Worm (Caenorhabditis elegans) whole organism, late embryonic: ENCODE results near the gene acs-18.

Experiments used
- F13H6.1 ChIP-seq: sonication (generic microtip); optimal IDR thresholded peaks from 2 replicates; lab custom pipeline; 2016; ENCODE audit warnings: missing genetic modification characterization, missing compliant biosample characterization
- ama-1 ChIP-seq: fragments of 150-350 bp; optimal IDR thresholded peaks from 2 replicates; lab custom pipeline; 2014
- ets-4 ChIP-seq: sonication (generic microtip); optimal IDR thresholded peaks from 2 replicates; lab custom pipeline; 2016; ENCODE audit warnings: missing genetic modification characterization, missing compliant biosample characterization
- hlh-30 ChIP-seq: sonication (generic microtip); optimal IDR thresholded peaks from 2 replicates; lab custom pipeline; 2017; ENCODE audit warnings: antibody characterized with exemption, missing genetic modification characterization, missing compliant biosample characterization; ENCODE audit not compliant: insufficient read depth
- lim-6 ChIP-seq: sonication (generic microtip); optimal IDR thresholded peaks from 2 replicates; lab custom pipeline; 2016; ENCODE audit warnings: missing genetic modification characterization, missing compliant biosample characterization
- nfya-1 ChIP-seq: sonication (generic microtip); optimal IDR thresholded peaks from 2 replicates; lab custom pipeline; 2017; ENCODE audit warnings: missing genetic modification characterization, mild to moderate bottlenecking, missing compliant biosample characterization, antibody characterized with exemption, moderate library complexity
- nhr-11 ChIP-seq: fragments of 150-350 bp; optimal IDR thresholded peaks from 2 replicates; lab custom pipeline; 2014; ENCODE audit warnings: missing biosample characterization, missing genetic modification characterization
- syd-9 ChIP-seq: sonication (generic microtip); optimal IDR thresholded peaks from 2 replicates; lab custom pipeline; 2016; ENCODE audit warnings: mild to moderate bottlenecking, missing genetic modification characterization, moderate library complexity, missing compliant biosample characterization

DNA sequence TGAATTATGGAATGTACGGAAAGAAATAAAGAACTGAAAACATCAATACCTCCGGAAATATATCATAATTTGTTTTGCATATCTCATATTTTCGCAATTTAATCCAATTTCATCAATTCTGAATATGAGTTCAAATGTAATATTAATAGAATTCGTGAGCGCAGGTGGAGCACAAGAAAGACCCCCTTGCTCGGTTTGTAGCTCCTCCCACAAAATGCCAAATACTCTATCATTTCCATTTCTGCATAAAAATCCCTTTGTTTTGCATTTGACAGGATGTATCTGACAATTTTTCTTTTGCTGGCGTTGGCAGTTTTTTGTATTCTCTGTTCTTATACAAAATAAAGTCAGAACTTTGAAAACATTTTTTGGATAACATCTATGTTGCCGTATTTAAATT lies 38.4 kb downstream of the acs-18 start:
- TF ChIP-seq F13H6.1 (tag; lab: Kevin White, UChicago) = no peak
- no peak for TF ChIP-seq nfya-1
- TF ChIP-seq nhr-11 = no peak
- no peak for TF ChIP-seq ama-1
- TF ChIP-seq lim-6 (tag; lab: Kevin White, UChicago) = no peak
- TF ChIP-seq syd-9 (tag; lab: Kevin White, UChicago) = no peak
- TF ChIP-seq ets-4 = no peak
- TF ChIP-seq hlh-30 (tag; lab: Kevin White, UChicago) = no peak
